Fruit fly (Drosophila melanogaster) whole organism, embryonic: Measurements from ENCODE around the gene IntS4.

Experiments
- ATbp ChIP-seq: fragments of 200-800 bp; sonication (Bioruptor generic); optimal IDR thresholded peaks from 2 replicates; lab custom pipeline; 2017; ENCODE audit warnings: missing biosample characterization, mild to moderate bottlenecking, missing genetic modification characterization, missing genetic modification reagents
- Bdp1 ChIP-seq: fragments of 200-800 bp; sonication (Bioruptor generic); optimal IDR thresholded peaks from 3 replicates; lab custom pipeline; 2016; ENCODE audit warnings: missing biosample characterization, missing genetic modification characterization
- CG11456 ChIP-seq: fragments of 200-800 bp; sonication (Bioruptor generic); IDR thresholded peaks from 3 replicates; pipeline ENCODE4 v1.3.6; 2022; ENCODE audit warnings: missing biosample characterization, missing genetic modification characterization
- CG12236 ChIP-seq: fragments of 200-800 bp; sonication (Bioruptor generic); optimal IDR thresholded peaks from 2 replicates; lab custom pipeline; 2016; ENCODE audit warnings: missing biosample characterization, missing genetic modification characterization
- CG13287 ChIP-seq: fragments of 200-800 bp; sonication (Bioruptor generic); IDR thresholded peaks from 2 replicates; pipeline ENCODE4 v1.3.6; 2022; ENCODE audit warnings: missing biosample characterization, missing genetic modification characterization; ENCODE audit not compliant: partially characterized antibody
- CG13424 ChIP-seq: fragments of 200-800 bp; sonication (Bioruptor generic); optimal IDR thresholded peaks from 2 replicates; lab custom pipeline; 2019; ENCODE audit warnings: missing biosample characterization, mild to moderate bottlenecking, missing genetic modification characterization, moderate library complexity
- CG17361 ChIP-seq: fragments of 200-800 bp; sonication (Bioruptor generic); IDR thresholded peaks from 3 replicates; pipeline ENCODE4 v1.3.6; 2022; ENCODE audit warnings: missing biosample characterization, missing genetic modification characterization
- CG18764 ChIP-seq: fragments of 200-800 bp; sonication (Bioruptor generic); optimal IDR thresholded peaks from 3 replicates; lab custom pipeline; 2016; ENCODE audit warnings: missing biosample characterization, missing genetic modification characterization
- CG2120 ChIP-seq: fragments of 200-800 bp; sonication (Bioruptor generic); optimal IDR thresholded peaks from 3 replicates; lab custom pipeline; 2016; ENCODE audit warnings: missing biosample characterization, missing genetic modification characterization
- CG2129 ChIP-seq: fragments of 200-800 bp; sonication (Bioruptor generic); IDR thresholded peaks from 2 replicates; pipeline ENCODE4 v1.3.6; 2022; ENCODE audit warnings: missing biosample characterization, missing genetic modification characterization; ENCODE audit not compliant: partially characterized antibody
- CG3065 ChIP-seq: fragments of 200-800 bp; sonication (Bioruptor generic); optimal IDR thresholded peaks from 2 replicates; lab custom pipeline; 2016; ENCODE audit warnings: missing biosample characterization, missing genetic modification characterization
- CG31388 ChIP-seq: fragments of 200-800 bp; sonication (Bioruptor generic); optimal IDR thresholded peaks from 2 replicates; lab custom pipeline; 2016; ENCODE audit warnings: missing biosample characterization, missing genetic modification characterization
- CG3281 ChIP-seq: fragments of 200-800 bp; sonication (Bioruptor generic); optimal IDR thresholded peaks from 3 replicates; lab custom pipeline; 2017; ENCODE audit warnings: missing biosample characterization, mild to moderate bottlenecking, missing genetic modification characterization
- CG3838 ChIP-seq: fragments of 200-800 bp; sonication (Bioruptor generic); optimal IDR thresholded peaks from 3 replicates; lab custom pipeline; 2016; ENCODE audit warnings: missing biosample characterization, missing genetic modification characterization
- CG4424 ChIP-seq: fragments of 200-800 bp; sonication (Bioruptor generic); optimal IDR thresholded peaks from 3 replicates; lab custom pipeline; 2016; ENCODE audit warnings: missing biosample characterization, missing genetic modification characterization
- CG5245 ChIP-seq: fragments of 200-800 bp; sonication (Bioruptor generic); optimal IDR thresholded peaks from 3 replicates; lab custom pipeline; 2016; ENCODE audit warnings: missing biosample characterization, missing genetic modification characterization
- CG7928 ChIP-seq: fragments of 200-800 bp; sonication (Bioruptor generic); optimal IDR thresholded peaks from 2 replicates; lab custom pipeline; 2017; ENCODE audit warnings: missing biosample characterization, mild to moderate bottlenecking, missing genetic modification characterization
- CG7987 ChIP-seq: fragments of 200-800 bp; sonication (Bioruptor generic); optimal IDR thresholded peaks from 2 replicates; lab custom pipeline; 2018; ENCODE audit warnings: missing biosample characterization, mild to moderate bottlenecking, missing genetic modification characterization, moderate library complexity
- CG9609 ChIP-seq: fragments of 200-800 bp; sonication (Bioruptor generic); optimal IDR thresholded peaks from 3 replicates; lab custom pipeline; 2016; ENCODE audit warnings: missing biosample characterization, missing genetic modification characterization
- Chrac-16 ChIP-seq: fragments of 200-800 bp; sonication (Bioruptor generic); optimal IDR thresholded peaks from 3 replicates; lab custom pipeline; 2016; ENCODE audit warnings: missing biosample characterization, missing genetic modification characterization
- Dad ChIP-seq: fragments of 200-800 bp; sonication (Bioruptor generic); optimal IDR thresholded peaks from 3 replicates; lab custom pipeline; 2016; ENCODE audit warnings: missing biosample characterization, missing genetic modification characterization
- Dbx ChIP-seq: fragments of 200-800 bp; sonication (Bioruptor generic); IDR thresholded peaks from 3 replicates; pipeline ENCODE4 v1.3.6; 2022; ENCODE audit warnings: missing biosample characterization, missing genetic modification characterization
- Dfd ChIP-seq, 2 experiments: fragments of >200 bp; optimal IDR thresholded peaks; 2 replicates each; lab custom pipeline; 2017; ENCODE audit warnings: missing biosample characterization in 2 of 2, missing genetic modification characterization in 2 of 2
- Dip2 ChIP-seq: fragments of 200-800 bp; sonication (Bioruptor generic); IDR thresholded peaks from 2 replicates; pipeline ENCODE4 v1.3.6; 2022; ENCODE audit warnings: missing biosample characterization, missing genetic modification characterization
- Elba2 ChIP-seq: fragments of 200-800 bp; sonication (Bioruptor generic); optimal IDR thresholded peaks from 3 replicates; lab custom pipeline; 2016; ENCODE audit warnings: missing biosample characterization, missing genetic modification characterization
- HLH4C ChIP-seq: fragments of 200-800 bp; sonication (Bioruptor generic); IDR thresholded peaks from 3 replicates; pipeline ENCODE4 v1.3.6; 2022; ENCODE audit warnings: missing biosample characterization, missing genetic modification characterization; ENCODE audit not compliant: partially characterized antibody
- Hey ChIP-seq: fragments of 200-800 bp; sonication (Bioruptor generic); optimal IDR thresholded peaks from 3 replicates; lab custom pipeline; 2018; ENCODE audit warnings: missing biosample characterization, mild to moderate bottlenecking, missing genetic modification characterization
- Taf1 ChIP-seq: fragments of 200-800 bp; sonication (Bioruptor generic); IDR thresholded peaks from 2 replicates; pipeline ENCODE4 v1.3.6; 2022; ENCODE audit warnings: missing biosample characterization, missing genetic modification characterization
- Xbp1 ChIP-seq: fragments of 200-800 bp; sonication (Bioruptor generic); optimal IDR thresholded peaks from 3 replicates; lab custom pipeline; 2016; ENCODE audit warnings: missing biosample characterization, mild to moderate bottlenecking, missing genetic modification characterization
- Xrp1 ChIP-seq: fragments of 200-800 bp; sonication (Bioruptor generic); IDR thresholded peaks from 2 replicates; pipeline ENCODE4 v1.3.6; 2022; ENCODE audit warnings: missing biosample characterization, missing genetic modification characterization
- al ChIP-seq: fragments of 200-800 bp; sonication (Bioruptor generic); IDR thresholded peaks from 2 replicates; pipeline ENCODE4 v1.3.6; 2022; ENCODE audit warnings: missing biosample characterization, missing genetic modification characterization
- br ChIP-seq: fragments of >200 bp; optimal IDR thresholded peaks from 2 replicates; lab custom pipeline; 2017
- cg ChIP-seq: fragments of 200-800 bp; sonication (Bioruptor generic); optimal IDR thresholded peaks from 3 replicates; lab custom pipeline; 2019; ENCODE audit warnings: missing biosample characterization, mild to moderate bottlenecking, missing genetic modification characterization, moderate library complexity
- croc ChIP-seq: fragments of 200-800 bp; sonication (Bioruptor generic); conservative IDR thresholded peaks from 3 replicates; pipeline ENCODE4 v1.3.6; 2022; ENCODE audit warnings: missing biosample characterization, missing genetic modification characterization
- dm ChIP-seq: fragments of 200-800 bp; sonication (Bioruptor generic); optimal IDR thresholded peaks from 3 replicates; lab custom pipeline; 2016; ENCODE audit warnings: missing biosample characterization, missing genetic modification characterization
- emc ChIP-seq: fragments of 200-800 bp; sonication (Bioruptor generic); optimal IDR thresholded peaks from 2 replicates; lab custom pipeline; 2016; ENCODE audit warnings: missing biosample characterization, missing genetic modification characterization
- kay ChIP-seq: fragments of 200-800 bp; sonication (Bioruptor generic); optimal IDR thresholded peaks from 2 replicates; lab custom pipeline; 2016; ENCODE audit warnings: missing biosample characterization, missing genetic modification characterization
- ken ChIP-seq: fragments of 200-800 bp; sonication (Bioruptor generic); IDR thresholded peaks from 3 replicates; pipeline ENCODE4 v1.3.6; 2022; ENCODE audit warnings: missing biosample characterization, missing genetic modification characterization
- lmd ChIP-seq: fragments of 200-800 bp; sonication (Bioruptor generic); IDR thresholded peaks from 2 replicates; pipeline ENCODE4 v1.3.6; 2022; ENCODE audit warnings: missing biosample characterization, missing genetic modification characterization
- mirr ChIP-seq: fragments of 200-800 bp; sonication (Bioruptor generic); optimal IDR thresholded peaks from 3 replicates; lab custom pipeline; 2018; ENCODE audit warnings: missing biosample characterization, mild to moderate bottlenecking, missing genetic modification characterization
- nmo ChIP-seq: fragments of 200-800 bp; sonication (Bioruptor generic); optimal IDR thresholded peaks from 2 replicates; lab custom pipeline; 2018; ENCODE audit warnings: missing biosample characterization, mild to moderate bottlenecking, missing genetic modification characterization, moderate library complexity
- psq ChIP-seq: fragments of 200-800 bp; sonication (Bioruptor generic); optimal IDR thresholded peaks from 2 replicates; lab custom pipeline; 2017; ENCODE audit warnings: missing biosample characterization, missing genetic modification characterization
- row ChIP-seq: fragments of 200-800 bp; sonication (Bioruptor generic); IDR thresholded peaks from 3 replicates; pipeline ENCODE4 v1.3.6; 2022; ENCODE audit warnings: missing biosample characterization, missing genetic modification characterization
- sens-2 ChIP-seq: fragments of 200-800 bp; sonication (Bioruptor generic); IDR thresholded peaks from 2 replicates; pipeline ENCODE4 v1.3.6; 2022; ENCODE audit warnings: missing biosample characterization, missing genetic modification characterization
- sisA ChIP-seq: fragments of 200-800 bp; sonication (Bioruptor generic); IDR thresholded peaks from 2 replicates; pipeline ENCODE4 v1.3.6; 2022; ENCODE audit warnings: missing biosample characterization, missing genetic modification characterization
- so ChIP-seq: fragments of 200-800 bp; sonication (Bioruptor generic); IDR thresholded peaks from 3 replicates; pipeline ENCODE4 v1.3.6; 2022; ENCODE audit warnings: missing biosample characterization, missing genetic modification characterization
- tap ChIP-seq: fragments of 200-800 bp; optimal IDR thresholded peaks from 3 replicates; lab custom pipeline; 2019; ENCODE audit warnings: missing biosample characterization, mild to moderate bottlenecking, missing genetic modification characterization, moderate library complexity
- twi ChIP-seq: fragments of 200-800 bp; optimal IDR thresholded peaks from 2 replicates; lab custom pipeline; 2019; ENCODE audit warnings: missing biosample characterization, mild to moderate bottlenecking, missing genetic modification characterization, moderate library complexity
- tx ChIP-seq: fragments of 200-800 bp; sonication (Bioruptor generic); optimal IDR thresholded peaks from 2 replicates; lab custom pipeline; 2016; ENCODE audit warnings: missing biosample characterization, missing genetic modification characterization
- zf30C ChIP-seq: fragments of 200-800 bp; sonication (Bioruptor generic); optimal IDR thresholded peaks from 3 replicates; lab custom pipeline; 2018; ENCODE audit warnings: missing biosample characterization, mild to moderate bottlenecking, missing genetic modification characterization
- zfh1 ChIP-seq: fragments of 200-800 bp; sonication (Bioruptor generic); IDR thresholded peaks from 3 replicates; pipeline ENCODE4 v1.3.6; 2022; ENCODE audit warnings: missing biosample characterization, missing genetic modification characterization

IntS4 gene

dm6 chrX:8591685-8592127 lies 33.1 kb upstream of the IntS4 start, which contains the start of the genes CG12659 and Crag (continued):
- TF ChIP-seq HLH4C, result peak; percentile 84
- TF ChIP-seq mirr (GFP tag; lab: Kevin White, UChicago), result no peak
- peak; percentile 70 for TF ChIP-seq CG13287 (GFP tag; lab: Robert Waterston, UW)
- no peak for TF ChIP-seq sisA (GFP tag; lab: Robert Waterston, UW)
- TF ChIP-seq nmo, result peak; percentile 28

DNA sequence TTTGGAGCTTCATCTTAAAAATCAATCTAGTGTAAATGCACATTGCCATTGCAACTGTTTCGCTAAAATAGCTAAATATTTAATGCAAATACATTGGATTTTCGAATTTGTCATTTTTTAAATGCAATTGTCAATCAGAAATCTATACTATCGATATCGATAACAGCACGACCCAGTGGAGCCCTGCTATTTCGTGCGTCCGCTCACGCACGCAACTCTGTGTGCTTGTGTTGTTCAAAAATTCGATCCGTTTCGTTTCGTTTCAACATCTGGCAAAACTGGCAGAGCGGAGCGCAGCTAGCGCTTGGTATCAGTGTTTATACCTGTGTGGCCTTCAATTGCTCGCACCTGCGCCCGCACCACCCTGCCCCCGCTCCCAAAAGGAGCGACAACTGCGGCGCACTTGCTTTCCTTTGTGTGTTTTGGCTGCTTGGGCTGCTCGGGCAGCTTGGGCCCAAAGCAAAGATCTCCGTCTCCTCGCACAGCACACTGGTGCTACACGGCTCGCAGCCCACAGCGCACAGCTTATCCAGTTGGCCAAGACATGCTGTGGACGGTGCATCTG lies 30.1 kb upstream of the IntS4 start, which contains the start of gene CG12081:
Gene CG12081 (plus strand): TSS at position 205 of the 565 bp plus-strand sequence.
- no peak for TF ChIP-seq Hey (tag; lab: Kevin White, UChicago)
- no peak for TF ChIP-seq Bdp1
- TF ChIP-seq al (GFP tag; lab: Robert Waterston, UW), result no peak
- TF ChIP-seq Xbp1 (GFP tag; lab: Kevin White, UChicago), result no peak
- TF ChIP-seq CG13424 (tag; lab: Kevin White, UChicago), result no peak
- TF ChIP-seq Elba2 (GFP tag; lab: Kevin White, UChicago), result peak; percentile 78
- TF ChIP-seq twi (tag; lab: Kevin White, UChicago), result peak; percentile 43
- no peak for TF ChIP-seq ATbp (GFP tag; lab: Kevin White, UChicago)
- TF ChIP-seq row (GFP tag; lab: Robert Waterston, UW), result peak; percentile 72
- TF ChIP-seq Dip2 (GFP tag; lab: Robert Waterston, UW), result no peak
- TF ChIP-seq CG2120 (GFP tag; lab: Kevin White, UChicago), result peak; percentile 25
- TF ChIP-seq CG18764 (GFP tag; lab: Kevin White, UChicago), result no peak
- TF ChIP-seq Dfd (GFP tag; optimal IDR thresholded peaks at IDR 0.05; lab: Kevin White, UChicago), result no peak
- TF ChIP-seq zfh1 (GFP tag; lab: Robert Waterston, UW), result no peak; the same call in 2 of the 3 replicates
- no peak for TF ChIP-seq CG17361 (GFP tag; lab: Robert Waterston, UW)
- TF ChIP-seq emc (GFP tag; lab: Kevin White, UChicago), result no peak
- no peak for TF ChIP-seq CG4424 (GFP tag; lab: Kevin White, UChicago)
- peak; percentile 28 for TF ChIP-seq CG7928 (GFP tag; lab: Kevin White, UChicago)
- TF ChIP-seq kay (GFP tag; lab: Kevin White, UChicago), result no peak
- no peak; the same call in 1 of the 2 replicates for TF ChIP-seq CG2129 (GFP tag; lab: Robert Waterston, UW)
- TF ChIP-seq lmd (GFP tag; lab: Robert Waterston, UW), result no peak
- no peak for TF ChIP-seq Xrp1 (GFP tag; lab: Robert Waterston, UW)
- no peak for TF ChIP-seq tx (GFP tag; lab: Kevin White, UChicago)
- no peak for TF ChIP-seq psq (GFP tag; lab: Kevin White, UChicago)
- TF ChIP-seq Dbx, result peak; percentile 43; the same call in 1 of the 3 replicates
- TF ChIP-seq CG7987 (GFP tag; lab: Kevin White, UChicago), result no peak
- TF ChIP-seq dm (GFP tag; lab: Kevin White, UChicago), result no peak
- no peak for TF ChIP-seq tap (tag; lab: Kevin White, UChicago)
- no peak for TF ChIP-seq so (GFP tag; lab: Robert Waterston, UW)
- TF ChIP-seq CG3838 (GFP tag; lab: Kevin White, UChicago), result no peak
- TF ChIP-seq br (lab: Kevin White, UChicago), result no peak
- TF ChIP-seq zf30C (GFP tag; lab: Kevin White, UChicago), result no peak
- no peak for TF ChIP-seq CG5245 (GFP tag; lab: Kevin White, UChicago)
- no peak for TF ChIP-seq CG31388 (GFP tag; lab: Kevin White, UChicago)
- peak; percentile 33 for TF ChIP-seq cg (GFP tag; lab: Kevin White, UChicago)
- no peak for TF ChIP-seq croc (GFP tag; lab: Robert Waterston, UW)
- TF ChIP-seq CG12236 (GFP tag; lab: Kevin White, UChicago), result no peak
- TF ChIP-seq CG11456, result no peak
- no peak for TF ChIP-seq Dad (GFP tag; lab: Kevin White, UChicago)
- no peak for TF ChIP-seq sens-2 (GFP tag; lab: Robert Waterston, UW)
- TF ChIP-seq ken, result no peak
- TF ChIP-seq CG3065 (GFP tag; lab: Kevin White, UChicago), result no peak
- no peak for TF ChIP-seq Chrac-16 (GFP tag; lab: Kevin White, UChicago)
- TF ChIP-seq CG9609 (GFP tag; lab: Kevin White, UChicago), result no peak
- no peak for TF ChIP-seq CG3281 (GFP tag; lab: Kevin White, UChicago)
- TF ChIP-seq Taf1, result no peak
